Worm (Caenorhabditis elegans): ENCODE measurements around the gene Y73B6BL.47.

Gene Y73B6BL.47

ce11 chrIV:6377335-6378069 lies 15.7 kb downstream of the Y73B6BL.47 start:
- TF ChIP-seq hmg-1.1 (GFP tag; IDR thresholded peaks at IDR 0.05): 0 out of 2 replicates have a peak, but pooled peaks have one; percentile 31
- no peak for TF ChIP-seq nhr-237 (tag; optimal IDR thresholded peaks at IDR 0.05)
- no peak for TF ChIP-seq egl-27 (tag; optimal IDR thresholded peaks at IDR 0.05)
- no peak for TF ChIP-seq daf-8 (GFP tag; IDR thresholded peaks at IDR 0.05)
- no peak for TF ChIP-seq daf-16 (GFP tag; optimal IDR thresholded peaks at IDR 0.05)
- TF ChIP-seq daf-16 (tag; optimal IDR thresholded peaks at IDR 0.05): no peak
- no peak for TF ChIP-seq nhr-102 (tag; optimal IDR thresholded peaks at IDR 0.05)
- TF ChIP-seq nhr-25 (tag; optimal IDR thresholded peaks at IDR 0.05; ENCODE audit: borderline replicate concordance, insufficient read depth): no peak
- TF ChIP-seq hlh-11 (tag; optimal IDR thresholded peaks at IDR 0.05): no peak
- TF ChIP-seq R02D3.7 (tag; optimal IDR thresholded peaks at IDR 0.05): no peak
- no peak for TF ChIP-seq Y75B8A.6 (GFP tag; IDR thresholded peaks at IDR 0.05)
- TF ChIP-seq vab-7 (GFP tag; IDR thresholded peaks at IDR 0.05): no peak
- no peak for TF ChIP-seq mxl-2 (GFP tag; conservative IDR thresholded peaks at IDR 0.05)
- TF ChIP-seq php-3 (GFP tag; IDR thresholded peaks at IDR 0.05): no peak
- TF ChIP-seq lin-15B (tag; optimal IDR thresholded peaks at IDR 0.05): no peak
- TF ChIP-seq T20F7.1 (GFP tag; optimal IDR thresholded peaks at IDR 0.05): no peak
- TF ChIP-seq rbr-2 (tag; optimal IDR thresholded peaks at IDR 0.05): no peak
- TF ChIP-seq set-16 (GFP tag; IDR thresholded peaks at IDR 0.05): peak; percentile 94
- no peak for TF ChIP-seq unc-39 (tag; optimal IDR thresholded peaks at IDR 0.05)
- TF ChIP-seq nhr-11 (tag; optimal IDR thresholded peaks at IDR 0.05): no peak
- no peak for TF ChIP-seq hlh-30 (tag; optimal IDR thresholded peaks at IDR 0.05; ENCODE audit: insufficient read depth)
- TF ChIP-seq dmd-6 (GFP tag; IDR thresholded peaks at IDR 0.05): no peak
- no peak for TF ChIP-seq saeg-2 (GFP tag; IDR thresholded peaks at IDR 0.05)
- TF ChIP-seq daf-19 (GFP tag; conservative IDR thresholded peaks at IDR 0.05): no peak
- no peak for TF ChIP-seq mdt-29 (GFP tag; IDR thresholded peaks at IDR 0.05)
- TF ChIP-seq egl-43 (GFP tag; IDR thresholded peaks at IDR 0.05): no peak; the same call in 1 of the 2 replicates
- TF ChIP-seq mep-1 (tag; optimal IDR thresholded peaks at IDR 0.05): no peak
- TF ChIP-seq zip-2 (tag; optimal IDR thresholded peaks at IDR 0.05): no peak
- TF ChIP-seq nhr-10 (tag; optimal IDR thresholded peaks at IDR 0.05): no peak
- peak; percentile 25; the same call in 1 of the 2 replicates for TF ChIP-seq lin-29 (GFP tag; IDR thresholded peaks at IDR 0.05)
- TF ChIP-seq dpl-1 (GFP tag; optimal IDR thresholded peaks at IDR 0.05): no peak
- TF ChIP-seq ztf-11 (tag; optimal IDR thresholded peaks at IDR 0.05): no peak
- no peak for TF ChIP-seq fkh-10 (GFP tag; optimal IDR thresholded peaks at IDR 0.05)
- no peak for TF ChIP-seq zfp-2 (tag; optimal IDR thresholded peaks at IDR 0.05)
- peak; percentile 78 for TF ChIP-seq sdz-12 (GFP tag; optimal IDR thresholded peaks at IDR 0.05)
- no peak for TF ChIP-seq snpc-1.2 (GFP tag; IDR thresholded peaks at IDR 0.05)
- no peak for TF ChIP-seq ceh-44 (GFP tag; IDR thresholded peaks at IDR 0.05)
- TF ChIP-seq aha-1 (tag): peak; percentile 94
- no peak for TF ChIP-seq mes-2 (tag; optimal IDR thresholded peaks at IDR 0.05; ENCODE audit: poor library complexity, severe bottlenecking)
- 0 out of 2 replicates have a peak, but pooled peaks have one; percentile 22 for TF ChIP-seq dmd-8 (GFP tag; IDR thresholded peaks at IDR 0.05)
- no peak for TF ChIP-seq fos-1 (tag; optimal IDR thresholded peaks at IDR 0.05)
- peak; percentile 9 for TF ChIP-seq spr-1 (tag; optimal IDR thresholded peaks at IDR 0.05)
- no peak for TF ChIP-seq ztf-7 (tag; optimal IDR thresholded peaks at IDR 0.05)
- no peak for TF ChIP-seq ceh-20 (GFP tag; IDR thresholded peaks at IDR 0.05)
- no peak for TF ChIP-seq ceh-62 (tag; optimal IDR thresholded peaks at IDR 0.05)
- TF ChIP-seq lin-39 (tag; optimal IDR thresholded peaks at IDR 0.05): no peak
- TF ChIP-seq nhr-6 (tag; optimal IDR thresholded peaks at IDR 0.05): no peak
- no peak for TF ChIP-seq cey-2 (tag; optimal IDR thresholded peaks at IDR 0.05; ENCODE audit: borderline replicate concordance, insufficient read depth)
- no peak for TF ChIP-seq lim-7 (GFP tag; IDR thresholded peaks at IDR 0.05)
- TF ChIP-seq ceh-28 (tag; optimal IDR thresholded peaks at IDR 0.05): no peak
- no peak for TF ChIP-seq zfp-3 (GFP tag; conservative IDR thresholded peaks at IDR 0.05)
